Worm (Caenorhabditis elegans) whole organism, L2 larva: ENCODE results near the gene Y54G2A.40.

Source experiments
- ceh-82 ChIP-seq: fragments of 150-350 bp; optimal IDR thresholded peaks from 2 replicates; lab custom pipeline; 2014; ENCODE audit warnings: missing biosample characterization, missing genetic modification characterization
- egl-27 ChIP-seq: sonication (generic microtip); optimal IDR thresholded peaks from 3 replicates; lab custom pipeline; 2017; ENCODE audit warnings: missing biosample characterization, missing genetic modification reagents, missing genetic modification characterization
- ztf-4 ChIP-seq: fragments of 150-350 bp; optimal IDR thresholded peaks from 2 replicates; lab custom pipeline; 2014; ENCODE audit warnings: missing biosample characterization, missing genetic modification characterization

ce11 chrIV:2891535-2892233 is 45.4 kb downstream of the Y54G2A.40 start:
- TF ChIP-seq egl-27 (no peak), ceh-82 (no peak), ztf-4 (tag; lab: Kevin White, UChicago) (no peak)
